Fruit fly (Drosophila melanogaster) whole organism, embryonic: ENCODE data around the gene lin-52.

Source experiments
- B-H2 ChIP-seq: fragments of 200-800 bp; sonication (Bioruptor generic); optimal IDR thresholded peaks from 2 replicates; lab custom pipeline; 2018; ENCODE audit warnings: missing biosample characterization, mild to moderate bottlenecking, missing genetic modification characterization
- Bdp1 ChIP-seq: fragments of 200-800 bp; sonication (Bioruptor generic); optimal IDR thresholded peaks from 3 replicates; lab custom pipeline; 2016; ENCODE audit warnings: missing biosample characterization, missing genetic modification characterization
- CG14050 ChIP-seq: fragments of 200-800 bp; sonication (Bioruptor generic); IDR thresholded peaks from 3 replicates; pipeline ENCODE4 v1.3.6; 2022; ENCODE audit warnings: missing biosample characterization, missing genetic modification characterization
- CG14667 ChIP-seq: fragments of 200-800 bp; sonication (Bioruptor generic); IDR thresholded peaks from 2 replicates; pipeline ENCODE4 v1.3.6; 2022; ENCODE audit warnings: missing biosample characterization, missing genetic modification characterization
- CG14860 ChIP-seq: fragments of 200-800 bp; sonication (Bioruptor generic); IDR thresholded peaks from 3 replicates; pipeline ENCODE4 v1.3.6; 2022; ENCODE audit warnings: missing biosample characterization, missing genetic modification characterization; ENCODE audit not compliant: partially characterized antibody
- CG14965 ChIP-seq: fragments of 200-800 bp; sonication (Bioruptor generic); optimal IDR thresholded peaks from 2 replicates; lab custom pipeline; 2016; ENCODE audit warnings: missing biosample characterization, missing genetic modification characterization, borderline replicate concordance
- CG16813 ChIP-seq: fragments of 200-800 bp; sonication (Bioruptor generic); IDR thresholded peaks from 3 replicates; pipeline ENCODE4 v1.3.6; 2022; ENCODE audit warnings: missing biosample characterization, missing genetic modification characterization; ENCODE audit not compliant: partially characterized antibody
- CG18764 ChIP-seq: fragments of 200-800 bp; sonication (Bioruptor generic); optimal IDR thresholded peaks from 3 replicates; lab custom pipeline; 2016; ENCODE audit warnings: missing biosample characterization, missing genetic modification characterization
- CG3163 ChIP-seq: fragments of 200-800 bp; sonication (Bioruptor generic); optimal IDR thresholded peaks from 3 replicates; lab custom pipeline; 2016; ENCODE audit warnings: missing biosample characterization, missing genetic modification characterization
- CG32772 ChIP-seq: fragments of 200-800 bp; sonication (Bioruptor generic); IDR thresholded peaks from 2 replicates; pipeline ENCODE4 v1.3.6; 2022; ENCODE audit warnings: missing biosample characterization, missing genetic modification characterization
- CG4617 ChIP-seq: fragments of 200-800 bp; sonication (Bioruptor generic); optimal IDR thresholded peaks from 3 replicates; lab custom pipeline; 2016; ENCODE audit warnings: missing biosample characterization, missing genetic modification characterization, borderline replicate concordance
- CG6254 ChIP-seq: fragments of 200-800 bp; sonication (Bioruptor generic); optimal IDR thresholded peaks from 3 replicates; lab custom pipeline; 2017; ENCODE audit warnings: mild to moderate bottlenecking, missing biosample characterization, missing genetic modification reagents, missing genetic modification characterization
- CG7928 ChIP-seq: fragments of 200-800 bp; sonication (Bioruptor generic); optimal IDR thresholded peaks from 2 replicates; lab custom pipeline; 2017; ENCODE audit warnings: missing biosample characterization, mild to moderate bottlenecking, missing genetic modification characterization
- Camta ChIP-seq: fragments of 200-800 bp; sonication (Bioruptor generic); optimal IDR thresholded peaks from 2 replicates; lab custom pipeline; 2016; ENCODE audit warnings: missing biosample characterization, missing genetic modification characterization
- Dip2 ChIP-seq: fragments of 200-800 bp; sonication (Bioruptor generic); IDR thresholded peaks from 2 replicates; pipeline ENCODE4 v1.3.6; 2022; ENCODE audit warnings: missing biosample characterization, missing genetic modification characterization
- Doc2 ChIP-seq: fragments of 200-800 bp; sonication (Bioruptor generic); IDR thresholded peaks from 2 replicates; pipeline ENCODE4 v1.3.6; 2022; ENCODE audit warnings: missing biosample characterization, missing genetic modification characterization
- Dref ChIP-seq: fragments of 200-800 bp; sonication (Bioruptor generic); IDR thresholded peaks from 2 replicates; pipeline ENCODE4 v1.3.6; 2022; ENCODE audit warnings: missing biosample characterization, missing genetic modification characterization
- Hand ChIP-seq: fragments of 200-800 bp; sonication (Bioruptor generic); optimal IDR thresholded peaks from 2 replicates; lab custom pipeline; 2017; ENCODE audit warnings: mild to moderate bottlenecking, missing biosample characterization, missing genetic modification reagents, missing genetic modification characterization
- Hr78 ChIP-seq, 2 experiments: fragments of 200-800 bp in 1 of 2; fragments of >200 bp in 1 of 2; sonication (Bioruptor generic) in 1 of 2; optimal IDR thresholded peaks; 2 replicates each; lab custom pipeline; 2017 to 2019; ENCODE audit warnings: missing biosample characterization in 2 of 2, missing genetic modification characterization in 2 of 2, mild to moderate bottlenecking in 1 of 2, moderate library complexity in 1 of 2
- Mad ChIP-seq: fragments of 200-800 bp; sonication (Bioruptor generic); optimal IDR thresholded peaks from 2 replicates; lab custom pipeline; 2016; ENCODE audit warnings: missing biosample characterization, missing genetic modification characterization
- Neu2 ChIP-seq: fragments of 200-800 bp; sonication (Bioruptor generic); optimal IDR thresholded peaks from 3 replicates; lab custom pipeline; 2016; ENCODE audit warnings: missing biosample characterization, missing genetic modification characterization, borderline replicate concordance
- Ravus ChIP-seq: fragments of 200-800 bp; sonication (Bioruptor generic); IDR thresholded peaks from 2 replicates; pipeline ENCODE4 v1.3.6; 2022; ENCODE audit warnings: missing biosample characterization, missing genetic modification characterization
- Rx ChIP-seq: fragments of 200-800 bp; sonication (Bioruptor generic); IDR thresholded peaks from 2 replicates; pipeline ENCODE4 v1.3.6; 2022; ENCODE audit warnings: missing biosample characterization, missing genetic modification characterization
- Six4 ChIP-seq: fragments of 200-800 bp; sonication (Bioruptor generic); optimal IDR thresholded peaks from 2 replicates; lab custom pipeline; 2016; ENCODE audit warnings: missing biosample characterization, missing genetic modification characterization
- Tbp ChIP-seq: fragments of >200 bp; optimal IDR thresholded peaks from 2 replicates; lab custom pipeline; 2018; ENCODE audit warnings: missing biosample characterization, missing genetic modification characterization
- Usf ChIP-seq: fragments of 200-800 bp; sonication (Bioruptor generic); optimal IDR thresholded peaks from 2 replicates; lab custom pipeline; 2017; ENCODE audit warnings: missing genotype, missing biosample characterization, missing genetic modification characterization
- aop ChIP-seq: fragments of 200-800 bp; sonication (Bioruptor generic); IDR thresholded peaks from 2 replicates; pipeline ENCODE4 v1.3.6; 2022; ENCODE audit warnings: missing biosample characterization, missing genetic modification characterization
- bowl ChIP-seq: fragments of 200-800 bp; sonication (Bioruptor generic); IDR thresholded peaks from 2 replicates; pipeline ENCODE4 v1.3.6; 2022; ENCODE audit warnings: missing biosample characterization, missing genetic modification characterization
- croc ChIP-seq: fragments of 200-800 bp; sonication (Bioruptor generic); conservative IDR thresholded peaks from 3 replicates; pipeline ENCODE4 v1.3.6; 2022; ENCODE audit warnings: missing biosample characterization, missing genetic modification characterization
- da ChIP-seq: fragments of 200-800 bp; sonication (Bioruptor generic); optimal IDR thresholded peaks from 2 replicates; lab custom pipeline; 2016; ENCODE audit warnings: missing biosample characterization, missing genetic modification characterization
- dan ChIP-seq: fragments of 200-800 bp; sonication (Bioruptor generic); IDR thresholded peaks from 2 replicates; pipeline ENCODE4 v1.3.6; 2022; ENCODE audit warnings: missing biosample characterization, missing genetic modification characterization
- dpn ChIP-seq, 2 experiments: fragments of 200-800 bp; sonication (Bioruptor generic); optimal IDR thresholded peaks; 3 replicates each; lab custom pipeline; 2016; ENCODE audit warnings: missing biosample characterization in 2 of 2, missing genetic modification characterization in 2 of 2
- dysf ChIP-seq: fragments of 200-800 bp; sonication (Bioruptor generic); IDR thresholded peaks from 3 replicates; pipeline ENCODE4 v1.3.6; 2022; ENCODE audit warnings: missing biosample characterization, missing genetic modification characterization
- fru ChIP-seq: fragments of >200 bp; optimal IDR thresholded peaks from 2 replicates; lab custom pipeline; 2017
- gcm2 ChIP-seq: fragments of 200-800 bp; sonication (Bioruptor generic); optimal IDR thresholded peaks from 2 replicates; lab custom pipeline; 2016; ENCODE audit warnings: missing biosample characterization, missing genetic modification characterization
- grau ChIP-seq: fragments of 200-800 bp; optimal IDR thresholded peaks from 3 replicates; lab custom pipeline; 2019; ENCODE audit warnings: missing biosample characterization, mild to moderate bottlenecking, missing genetic modification characterization, moderate library complexity
- hbn ChIP-seq: fragments of 200-800 bp; sonication (Bioruptor generic); IDR thresholded peaks from 2 replicates; pipeline ENCODE4 v1.3.6; 2022; ENCODE audit warnings: missing biosample characterization, missing genetic modification characterization; ENCODE audit not compliant: partially characterized antibody
- her ChIP-seq: fragments of 200-800 bp; sonication (Bioruptor generic); optimal IDR thresholded peaks from 2 replicates; lab custom pipeline; 2016; ENCODE audit warnings: missing biosample characterization, missing genetic modification characterization
- inv ChIP-seq: fragments of 200-800 bp; sonication (Bioruptor generic); IDR thresholded peaks from 2 replicates; pipeline ENCODE4 v1.3.6; 2022; ENCODE audit warnings: missing biosample characterization, missing genetic modification characterization; ENCODE audit not compliant: partially characterized antibody
- mld ChIP-seq: fragments of 200-800 bp; sonication (Bioruptor generic); IDR thresholded peaks from 3 replicates; pipeline ENCODE4 v1.3.6; 2022; ENCODE audit warnings: missing biosample characterization, missing genetic modification characterization; ENCODE audit not compliant: partially characterized antibody
- pan ChIP-seq, 4 experiments: fragments of >200 bp in 3 of 4; fragments of 200-800 bp in 1 of 4; sonication (Bioruptor generic) in 1 of 4; optimal IDR thresholded peaks in 3 of 4; IDR thresholded peaks in 1 of 4; 2 replicates each; pipeline versions ENCODE4 v1.3.6 to Lab custom; 2017 to 2022; ENCODE audit warnings: missing biosample characterization in 2 of 4, missing genetic modification characterization in 2 of 4, mixed read lengths in 1 of 4
- prd ChIP-seq, 3 experiments: fragments of >200 bp in 2 of 3; fragments of 200-800 bp in 1 of 3; sonication (Bioruptor generic) in 1 of 3; optimal IDR thresholded peaks in 2 of 3; IDR thresholded peaks in 1 of 3; 2 replicates in 2 of 3; 3 replicates in 1 of 3; pipeline versions ENCODE4 v1.3.6 to Lab custom; 2017 to 2022; ENCODE audit warnings: missing biosample characterization in 1 of 3, missing genetic modification characterization in 1 of 3
- sens-2 ChIP-seq: fragments of 200-800 bp; sonication (Bioruptor generic); IDR thresholded peaks from 2 replicates; pipeline ENCODE4 v1.3.6; 2022; ENCODE audit warnings: missing biosample characterization, missing genetic modification characterization
- seq ChIP-seq: fragments of 200-800 bp; sonication (Bioruptor generic); IDR thresholded peaks from 2 replicates; pipeline ENCODE4 v1.3.6; 2022; ENCODE audit warnings: missing biosample characterization, missing genetic modification characterization
- sim ChIP-seq: fragments of 200-800 bp; sonication (Bioruptor generic); IDR thresholded peaks from 2 replicates; pipeline ENCODE4 v1.3.6; 2022; ENCODE audit warnings: missing biosample characterization, missing genetic modification characterization
- sr ChIP-seq: fragments of 200-800 bp; sonication (Bioruptor generic); IDR thresholded peaks from 3 replicates; pipeline ENCODE4 v1.3.6; 2022; ENCODE audit warnings: missing biosample characterization, missing genetic modification characterization
- zfh2 ChIP-seq: fragments of 200-800 bp; sonication (Bioruptor generic); optimal IDR thresholded peaks from 2 replicates; lab custom pipeline; 2016; ENCODE audit warnings: missing biosample characterization, missing genetic modification characterization

The lin-52 gene

DNA sequence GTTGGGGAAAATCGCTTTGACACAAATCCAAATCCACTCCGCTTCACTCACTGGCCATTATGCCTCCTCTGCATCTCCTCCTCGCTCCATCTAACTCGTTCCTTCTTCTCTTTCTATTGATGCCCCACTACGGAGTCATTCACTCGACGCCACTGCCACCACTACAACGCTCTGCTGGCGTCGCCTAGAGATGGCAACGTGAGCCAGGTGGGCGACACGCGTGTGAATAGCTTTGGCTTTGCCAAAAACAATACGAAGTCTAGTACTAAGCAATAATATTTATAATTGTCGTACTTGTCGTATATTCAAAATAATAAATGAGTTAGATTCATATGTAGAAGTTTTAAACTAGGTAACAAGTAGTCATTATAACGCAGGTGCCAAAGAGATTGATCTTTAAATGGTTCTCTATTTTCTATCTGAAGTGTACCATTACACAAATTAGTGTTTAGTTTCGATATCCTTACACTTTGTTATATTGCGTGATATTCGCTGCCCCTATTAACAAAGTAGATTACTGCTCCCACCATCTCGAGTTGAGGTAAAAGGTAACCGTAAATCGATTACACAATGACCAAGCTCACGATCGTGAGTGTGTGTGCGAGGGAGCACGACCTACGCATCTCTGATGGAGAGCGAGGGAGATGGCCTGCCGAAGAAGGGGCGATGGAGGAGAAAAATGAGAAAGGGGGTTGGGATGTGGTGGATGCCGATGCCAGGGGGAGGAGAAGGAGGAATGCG is 9.6 kb downstream of the lin-52 start (continued):
- TF ChIP-seq hbn (GFP tag; lab: Robert Waterston, UW) (peak; percentile 47), CG7928 (GFP tag; lab: Kevin White, UChicago) (no peak), dpn (GFP tag; optimal IDR thresholded peaks at IDR 0.05; lab: Kevin White, UChicago) (peak in 1 of 2 experiments; percentile 4), Tbp (no peak), CG32772 (GFP tag; lab: Robert Waterston, UW) (no peak), dysf (GFP tag; lab: Robert Waterston, UW) (no peak), sens-2 (no peak), CG16813 (GFP tag; lab: Robert Waterston, UW) (peak; percentile 50; the same call in 1 of the 3 replicates), aop (GFP tag; lab: Robert Waterston, UW) (no peak), her (GFP tag; lab: Kevin White, UChicago) (peak; percentile 9), Dip2 (GFP tag; lab: Robert Waterston, UW) (no peak), CG14667 (GFP tag; lab: Robert Waterston, UW) (no peak), gcm2 (GFP tag; lab: Kevin White, UChicago) (no peak), Usf (GFP tag; lab: Kevin White, UChicago) (no peak), CG14050 (GFP tag; lab: Robert Waterston, UW) (no peak), CG14965 (GFP tag; lab: Kevin White, UChicago) (no peak), sr (GFP tag; lab: Robert Waterston, UW) (no peak; the same call in 2 of the 3 replicates), prd (optimal IDR thresholded peaks at IDR 0.05; lab: Kevin White, UChicago) (no peak), prd (GFP tag; IDR thresholded peaks at IDR 0.05; lab: Robert Waterston, UW) (peak; percentile 32; the same call in 1 of the 3 replicates), bowl (no peak; the same call in 1 of the 2 replicates), Dref (GFP tag; lab: Robert Waterston, UW) (peak; percentile 35), Bdp1 (GFP tag; lab: Kevin White, UChicago) (no peak), Neu2 (GFP tag; lab: Kevin White, UChicago) (no peak), sim (GFP tag; lab: Robert Waterston, UW) (no peak), Six4 (GFP tag; lab: Kevin White, UChicago) (no peak), CG6254 (GFP tag; lab: Kevin White, UChicago) (no peak), Rx (peak; percentile 12; the same call in 1 of the 2 replicates), croc (GFP tag; lab: Robert Waterston, UW) (no peak), CG14860 (GFP tag; lab: Robert Waterston, UW) (peak; percentile 62; the same call in 1 of the 3 replicates), CG4617 (no peak), B-H2 (no peak), CG3163 (GFP tag; lab: Kevin White, UChicago) (no peak), da (GFP tag; lab: Kevin White, UChicago) (no peak), mld (GFP tag; lab: Robert Waterston, UW) (peak; percentile 51; the same call in 1 of the 3 replicates), Camta (GFP tag; lab: Kevin White, UChicago) (no peak), dan (GFP tag; lab: Robert Waterston, UW) (no peak), Ravus (no peak), Mad (GFP tag; lab: Kevin White, UChicago) (no peak), Doc2 (no peak), pan (optimal IDR thresholded peaks at IDR 0.05; lab: Kevin White, UChicago) (no peak), pan (GFP tag; optimal IDR thresholded peaks at IDR 0.05 in 1 of 2, IDR thresholded peaks at IDR 0.05 in 1 of 2) (peak in 1 of 2 experiments; percentile 38), grau (tag; lab: Kevin White, UChicago) (peak; percentile 9), fru (no peak), inv (peak; percentile 44; the same call in 1 of the 2 replicates), zfh2 (GFP tag; lab: Kevin White, UChicago) (peak; percentile 23), CG18764 (GFP tag; lab: Kevin White, UChicago) (no peak), seq (GFP tag; lab: Robert Waterston, UW) (no peak; the same call in 1 of the 2 replicates), Hand (GFP tag; lab: Kevin White, UChicago) (no peak), Hr78 (GFP tag; optimal IDR thresholded peaks at IDR 0.05; lab: Kevin White, UChicago) (peak in 1 of 2 experiments; percentile 36)
